Fruit fly (Drosophila melanogaster) whole organism, embryonic: ENCODE measurements around the gene CG6843.

Experiments used
- Awh ChIP-seq: fragments of 200-800 bp; sonication (Bioruptor generic); IDR thresholded peaks from 2 replicates; pipeline ENCODE4, ENCODE4 v1.3.6; 2022; ENCODE audit warnings: missing biosample characterization, missing genetic modification characterization
- B-H2 ChIP-seq: fragments of 200-800 bp; sonication (Bioruptor generic); optimal IDR thresholded peaks from 2 replicates; lab custom pipeline; 2018; ENCODE audit warnings: missing biosample characterization, mild to moderate bottlenecking, missing genetic modification characterization
- BtbVII ChIP-seq: fragments of 200-800 bp; sonication (Bioruptor generic); optimal IDR thresholded peaks from 3 replicates; lab custom pipeline; 2017; ENCODE audit warnings: missing biosample characterization, mild to moderate bottlenecking, missing genetic modification characterization
- CG10654 ChIP-seq: fragments of 200-800 bp; sonication (Bioruptor generic); optimal IDR thresholded peaks from 2 replicates; lab custom pipeline; 2016; ENCODE audit warnings: missing biosample characterization, missing genetic modification characterization
- CG12299 ChIP-seq: fragments of 200-800 bp; sonication (Bioruptor generic); optimal IDR thresholded peaks from 2 replicates; lab custom pipeline; 2018; ENCODE audit warnings: missing biosample characterization, mild to moderate bottlenecking, missing genetic modification characterization
- CG1233 ChIP-seq: fragments of 200-800 bp; sonication (Bioruptor generic); optimal IDR thresholded peaks from 4 replicates; lab custom pipeline; 2018; ENCODE audit warnings: missing biosample characterization, mild to moderate bottlenecking, missing genetic modification characterization
- CG17802 ChIP-seq: fragments of 200-800 bp; sonication (Bioruptor generic); optimal IDR thresholded peaks from 2 replicates; lab custom pipeline; 2018; ENCODE audit warnings: missing biosample characterization, mild to moderate bottlenecking, missing genetic modification characterization, moderate library complexity
- CG18476 ChIP-seq: fragments of 200-800 bp; sonication (Bioruptor generic); optimal IDR thresholded peaks from 2 replicates; lab custom pipeline; 2016; ENCODE audit warnings: missing biosample characterization, mild to moderate bottlenecking, missing genetic modification characterization
- CG2199 ChIP-seq: fragments of 200-800 bp; sonication (Bioruptor generic); IDR thresholded peaks from 3 replicates; pipeline ENCODE4 v1.3.6; 2022; ENCODE audit warnings: missing biosample characterization, missing genetic modification characterization
- CG31441 ChIP-seq: fragments of 200-800 bp; sonication (Bioruptor generic); IDR thresholded peaks from 2 replicates; pipeline ENCODE4 v1.3.6; 2022; ENCODE audit warnings: missing biosample characterization, missing genetic modification characterization
- CG32532 ChIP-seq: fragments of 200-800 bp; sonication (Bioruptor generic); IDR thresholded peaks from 2 replicates; pipeline ENCODE4 v1.3.6; 2022; ENCODE audit warnings: missing biosample characterization, missing genetic modification characterization
- CG32767 ChIP-seq: fragments of 200-800 bp; sonication (Bioruptor generic); IDR thresholded peaks from 2 replicates; pipeline ENCODE4 v1.3.6; 2022; ENCODE audit warnings: missing biosample characterization, missing genetic modification characterization
- CG4404 ChIP-seq: fragments of 200-800 bp; sonication (Bioruptor generic); IDR thresholded peaks from 2 replicates; pipeline ENCODE4 v1.3.6; 2022; ENCODE audit warnings: missing biosample characterization, missing genetic modification characterization
- CG7928 ChIP-seq: fragments of 200-800 bp; sonication (Bioruptor generic); optimal IDR thresholded peaks from 2 replicates; lab custom pipeline; 2017; ENCODE audit warnings: missing biosample characterization, mild to moderate bottlenecking, missing genetic modification characterization
- CG8924 ChIP-seq: fragments of 200-800 bp; optimal IDR thresholded peaks from 3 replicates; lab custom pipeline; 2019; ENCODE audit warnings: missing biosample characterization, mild to moderate bottlenecking, missing genetic modification characterization, moderate library complexity
- Camta ChIP-seq: fragments of 200-800 bp; sonication (Bioruptor generic); optimal IDR thresholded peaks from 2 replicates; lab custom pipeline; 2016; ENCODE audit warnings: missing biosample characterization, missing genetic modification characterization
- Drgx ChIP-seq: fragments of 200-800 bp; sonication (Bioruptor generic); IDR thresholded peaks from 2 replicates; pipeline ENCODE4 v1.3.6; 2022; ENCODE audit warnings: missing biosample characterization, missing genetic modification characterization
- E2f1 ChIP-seq: fragments of 200-800 bp; sonication (Bioruptor generic); IDR thresholded peaks from 2 replicates; pipeline ENCODE4 v1.3.6; 2022; ENCODE audit warnings: missing biosample characterization, missing genetic modification characterization
- H2.0 ChIP-seq: fragments of 200-800 bp; sonication (Bioruptor generic); IDR thresholded peaks from 2 replicates; pipeline ENCODE4 v1.3.6; 2022; ENCODE audit warnings: missing biosample characterization, missing genetic modification characterization
- HLH4C ChIP-seq: fragments of 200-800 bp; sonication (Bioruptor generic); IDR thresholded peaks from 3 replicates; pipeline ENCODE4 v1.3.6; 2022; ENCODE audit warnings: missing biosample characterization, missing genetic modification characterization; ENCODE audit not compliant: partially characterized antibody
- HmgZ ChIP-seq: fragments of 200-800 bp; sonication (Bioruptor generic); optimal IDR thresholded peaks from 2 replicates; lab custom pipeline; 2018; ENCODE audit warnings: missing biosample characterization, mild to moderate bottlenecking, missing genetic modification characterization
- Kr ChIP-seq: fragments of 200-800 bp; sonication (Bioruptor generic); optimal IDR thresholded peaks from 2 replicates; lab custom pipeline; 2017; ENCODE audit warnings: missing biosample characterization, mild to moderate bottlenecking, missing genetic modification characterization
- Lim3 ChIP-seq: fragments of 200-800 bp; sonication (Bioruptor generic); IDR thresholded peaks from 2 replicates; pipeline ENCODE4 v1.3.6; 2022; ENCODE audit warnings: missing biosample characterization, missing genetic modification characterization
- MESR4 ChIP-seq: fragments of 200-800 bp; sonication (Bioruptor generic); optimal IDR thresholded peaks from 2 replicates; lab custom pipeline; 2018; ENCODE audit warnings: missing biosample characterization, mild to moderate bottlenecking, missing genetic modification characterization, moderate library complexity
- Nf-YB ChIP-seq: fragments of 200-800 bp; sonication (Bioruptor generic); optimal IDR thresholded peaks from 3 replicates; lab custom pipeline; 2019; ENCODE audit warnings: missing biosample characterization, mild to moderate bottlenecking, missing genetic modification characterization, moderate library complexity
- Vsx1 ChIP-seq: fragments of 200-800 bp; sonication (Bioruptor generic); optimal IDR thresholded peaks from 2 replicates; lab custom pipeline; 2017; ENCODE audit warnings: missing biosample characterization, mild to moderate bottlenecking, missing genetic modification characterization, missing genetic modification reagents
- bcd ChIP-seq: fragments of 200-800 bp; sonication (Bioruptor generic); optimal IDR thresholded peaks from 2 replicates; lab custom pipeline; 2017; ENCODE audit warnings: missing biosample characterization, mild to moderate bottlenecking, missing genetic modification characterization
- cg ChIP-seq: fragments of 200-800 bp; sonication (Bioruptor generic); optimal IDR thresholded peaks from 3 replicates; lab custom pipeline; 2019; ENCODE audit warnings: missing biosample characterization, mild to moderate bottlenecking, missing genetic modification characterization, moderate library complexity
- chif ChIP-seq, 2 experiments: fragments of 200-800 bp; sonication (Bioruptor generic); optimal IDR thresholded peaks; 3 replicates each; lab custom pipeline; 2016; ENCODE audit warnings: missing biosample characterization in 2 of 2, missing genetic modification characterization in 2 of 2
- crol ChIP-seq: fragments of 200-800 bp; sonication (Bioruptor generic); IDR thresholded peaks from 2 replicates; pipeline ENCODE4 v1.3.6; 2022; ENCODE audit warnings: missing biosample characterization, missing genetic modification characterization
- da ChIP-seq: fragments of 200-800 bp; sonication (Bioruptor generic); optimal IDR thresholded peaks from 2 replicates; lab custom pipeline; 2016; ENCODE audit warnings: missing biosample characterization, missing genetic modification characterization
- danr ChIP-seq: fragments of 200-800 bp; sonication (Bioruptor generic); IDR thresholded peaks from 2 replicates; pipeline ENCODE4 v1.3.6; 2022; ENCODE audit warnings: missing biosample characterization, missing genetic modification characterization
- dati ChIP-seq: fragments of 200-800 bp; sonication (Bioruptor generic); IDR thresholded peaks from 2 replicates; pipeline ENCODE4 v1.3.6; 2022; ENCODE audit warnings: missing biosample characterization, missing genetic modification characterization
- emc ChIP-seq: fragments of 200-800 bp; sonication (Bioruptor generic); optimal IDR thresholded peaks from 2 replicates; lab custom pipeline; 2016; ENCODE audit warnings: missing biosample characterization, missing genetic modification characterization
- esg ChIP-seq: fragments of 200-800 bp; sonication (Bioruptor generic); conservative IDR thresholded peaks from 2 replicates; pipeline ENCODE4 v1.3.6; 2022; ENCODE audit warnings: missing biosample characterization, missing genetic modification characterization
- lab ChIP-seq: fragments of 200-800 bp; sonication (Bioruptor generic); optimal IDR thresholded peaks from 3 replicates; lab custom pipeline; 2017; ENCODE audit warnings: missing biosample characterization, missing genetic modification characterization, mild to moderate bottlenecking, moderate library complexity, missing genetic modification reagents
- mld ChIP-seq: fragments of 200-800 bp; sonication (Bioruptor generic); IDR thresholded peaks from 3 replicates; pipeline ENCODE4 v1.3.6; 2022; ENCODE audit warnings: missing biosample characterization, missing genetic modification characterization; ENCODE audit not compliant: partially characterized antibody
- nerfin-2 ChIP-seq: fragments of 200-800 bp; sonication (Bioruptor generic); IDR thresholded peaks from 2 replicates; pipeline ENCODE4 v1.3.6; 2022; ENCODE audit warnings: missing biosample characterization, missing genetic modification characterization; ENCODE audit not compliant: partially characterized antibody
- nom ChIP-seq: fragments of 200-800 bp; sonication (Bioruptor generic); optimal IDR thresholded peaks from 2 replicates; lab custom pipeline; 2017; ENCODE audit warnings: missing biosample characterization, missing genetic modification characterization, mild to moderate bottlenecking, moderate library complexity, missing genetic modification reagents
- oc ChIP-seq: fragments of 200-800 bp; sonication (Bioruptor generic); optimal IDR thresholded peaks from 2 replicates; lab custom pipeline; 2018; ENCODE audit warnings: missing biosample characterization, mild to moderate bottlenecking, missing genetic modification characterization, moderate library complexity
- pan ChIP-seq, 4 experiments: fragments of >200 bp in 3 of 4; fragments of 200-800 bp in 1 of 4; sonication (Bioruptor generic) in 1 of 4; optimal IDR thresholded peaks in 3 of 4; IDR thresholded peaks in 1 of 4; 2 replicates each; pipeline versions ENCODE4 v1.3.6 to Lab custom; 2017 to 2022; ENCODE audit warnings: missing biosample characterization in 2 of 4, missing genetic modification characterization in 2 of 4, mixed read lengths in 1 of 4
- phol ChIP-seq: fragments of 200-800 bp; sonication (Bioruptor generic); optimal IDR thresholded peaks from 3 replicates; lab custom pipeline; 2018; ENCODE audit warnings: missing biosample characterization, mild to moderate bottlenecking, missing genetic modification characterization, moderate library complexity
- pros ChIP-seq: fragments of 200-800 bp; sonication (Bioruptor generic); optimal IDR thresholded peaks from 3 replicates; lab custom pipeline; 2019; ENCODE audit warnings: missing biosample characterization, mild to moderate bottlenecking, missing genetic modification characterization, moderate library complexity
- scrt ChIP-seq: fragments of 200-800 bp; sonication (Bioruptor generic); optimal IDR thresholded peaks from 2 replicates; lab custom pipeline; 2018; ENCODE audit warnings: missing biosample characterization, mild to moderate bottlenecking, missing genetic modification characterization, moderate library complexity
- sd ChIP-seq: fragments of 200-800 bp; sonication (Bioruptor generic); optimal IDR thresholded peaks from 3 replicates; lab custom pipeline; 2018; ENCODE audit warnings: missing biosample characterization, mild to moderate bottlenecking, missing genetic modification characterization, moderate library complexity
- stwl ChIP-seq: fragments of 200-800 bp; sonication (Bioruptor generic); optimal IDR thresholded peaks from 3 replicates; lab custom pipeline; 2018; ENCODE audit warnings: missing biosample characterization, mild to moderate bottlenecking, missing genetic modification characterization, moderate library complexity
- z ChIP-seq: fragments of 200-800 bp; sonication (Bioruptor generic); IDR thresholded peaks from 3 replicates; pipeline ENCODE4 v1.3.6; 2022; ENCODE audit warnings: missing biosample characterization, missing genetic modification characterization
- zen ChIP-seq: fragments of 200-800 bp; sonication (Bioruptor generic); optimal IDR thresholded peaks from 3 replicates; lab custom pipeline; 2018; ENCODE audit warnings: missing biosample characterization, mild to moderate bottlenecking, missing genetic modification characterization, moderate library complexity
- zen2 ChIP-seq: fragments of 200-800 bp; sonication (Bioruptor generic); IDR thresholded peaks from 3 replicates; pipeline ENCODE4 v1.3.6; 2022; ENCODE audit warnings: missing biosample characterization, missing genetic modification characterization; ENCODE audit not compliant: partially characterized antibody

The CG6843 gene

DNA sequence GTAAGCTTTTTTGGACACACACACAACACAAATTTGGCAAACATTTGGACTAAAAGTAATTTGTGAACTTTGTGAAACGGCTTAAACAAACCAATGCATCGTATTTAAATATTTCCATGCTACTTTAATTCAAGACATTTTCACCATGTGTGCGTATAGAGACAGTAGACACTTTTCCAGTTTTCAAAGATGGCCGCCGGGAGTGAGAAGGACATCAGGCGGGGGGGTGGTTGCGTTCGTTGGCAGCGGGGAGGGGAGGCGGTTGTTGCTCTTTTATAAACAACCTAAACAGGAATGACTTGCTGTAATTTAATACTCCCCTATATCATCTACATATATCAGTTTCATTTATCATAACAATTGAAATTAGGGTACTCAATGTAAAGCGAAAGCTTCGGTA is 48.0 kb upstream of the CG6843 start:
- no peak for TF ChIP-seq esg
- TF ChIP-seq pros (GFP tag; lab: Kevin White, UChicago) = peak; percentile 7
- 0 out of 2 replicates have a peak, but pooled peaks have one; percentile 26 for TF ChIP-seq CG32767 (GFP tag; lab: Robert Waterston, UW)
- TF ChIP-seq danr = no peak
- TF ChIP-seq crol = peak; percentile 88; the same call in 1 of the 2 replicates
- TF ChIP-seq scrt (GFP tag; lab: Kevin White, UChicago) = peak; percentile 9
- TF ChIP-seq pan (optimal IDR thresholded peaks at IDR 0.05; lab: Kevin White, UChicago) = no peak
- no peak for TF ChIP-seq pan (GFP tag; optimal IDR thresholded peaks at IDR 0.05 in 1 of 2, IDR thresholded peaks at IDR 0.05 in 1 of 2)
- no peak for TF ChIP-seq CG12299
- 0 out of 3 replicates have a peak, but pooled peaks have one; percentile 24 for TF ChIP-seq CG2199 (GFP tag; lab: Robert Waterston, UW)
- peak; percentile 53 for TF ChIP-seq phol (tag; lab: Kevin White, UChicago)
- no peak for TF ChIP-seq lab (GFP tag; lab: Kevin White, UChicago)
- TF ChIP-seq, all 482 proteins: peak for 6

DNA sequence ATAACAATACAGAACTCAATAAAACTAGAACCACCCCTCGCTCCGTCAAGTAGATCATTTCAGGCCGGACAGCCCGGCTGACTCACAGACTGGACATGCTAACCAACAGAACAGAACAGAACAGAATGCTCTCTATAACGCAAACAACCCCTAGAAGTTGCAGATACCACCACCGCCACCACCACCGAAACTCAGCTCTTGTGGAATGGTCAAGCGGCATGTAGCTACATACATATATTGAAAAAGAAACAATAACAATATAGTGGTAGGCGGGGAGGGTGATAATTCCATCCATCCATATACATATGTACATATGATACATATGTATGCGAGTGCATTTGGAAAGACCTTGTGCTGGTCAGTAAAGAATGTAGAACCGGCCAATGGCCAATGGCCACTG is 47.0 kb upstream of the CG6843 start:
- TF ChIP-seq sd (tag; lab: Kevin White, UChicago) = no peak
- no peak for TF ChIP-seq CG32532 (GFP tag; lab: Robert Waterston, UW)
- TF ChIP-seq bcd = no peak
- TF ChIP-seq zen (tag; lab: Kevin White, UChicago) = no peak
- no peak for TF ChIP-seq Awh (GFP tag; lab: Robert Waterston, UW)
- no peak for TF ChIP-seq Camta
- TF ChIP-seq H2.0 (GFP tag; lab: Robert Waterston, UW) = no peak
- TF ChIP-seq dati (GFP tag; lab: Robert Waterston, UW) = no peak
- no peak for TF ChIP-seq zen2 (GFP tag; lab: Robert Waterston, UW)
- no peak for TF ChIP-seq emc (GFP tag; lab: Kevin White, UChicago)
- peak; percentile 37 for TF ChIP-seq cg
- no peak for TF ChIP-seq Vsx1 (GFP tag; lab: Kevin White, UChicago)
- no peak for TF ChIP-seq Lim3
- TF ChIP-seq CG1233 (GFP tag; lab: Kevin White, UChicago) = no peak
- no peak for TF ChIP-seq mld
- no peak for TF ChIP-seq oc (tag; lab: Kevin White, UChicago)
- no peak for TF ChIP-seq Kr (GFP tag; lab: Kevin White, UChicago)
- peak; percentile 49 for TF ChIP-seq CG18476 (GFP tag; lab: Kevin White, UChicago)
- TF ChIP-seq CG8924 (tag; lab: Kevin White, UChicago) = peak; percentile 53
- no peak for TF ChIP-seq MESR4 (GFP tag; lab: Kevin White, UChicago)
- no peak for TF ChIP-seq B-H2 (GFP tag; lab: Kevin White, UChicago)
- no peak for TF ChIP-seq nerfin-2 (GFP tag; lab: Robert Waterston, UW)
- TF ChIP-seq chif (GFP tag; optimal IDR thresholded peaks at IDR 0.05; lab: Kevin White, UChicago) = no peak
- no peak for TF ChIP-seq nom (GFP tag; lab: Kevin White, UChicago)
- no peak for TF ChIP-seq da
- no peak for TF ChIP-seq Drgx (GFP tag; lab: Robert Waterston, UW)
- TF ChIP-seq BtbVII (GFP tag; lab: Kevin White, UChicago) = no peak
- no peak for TF ChIP-seq CG31441 (GFP tag; lab: Robert Waterston, UW)
- TF ChIP-seq HmgZ (tag; lab: Kevin White, UChicago) = no peak
- TF ChIP-seq CG7928 (GFP tag; lab: Kevin White, UChicago) = no peak
- no peak for TF ChIP-seq z
- no peak for TF ChIP-seq E2f1
- TF ChIP-seq CG4404 (GFP tag; lab: Robert Waterston, UW) = no peak
- TF ChIP-seq Nf-YB (GFP tag; lab: Kevin White, UChicago) = peak; percentile 90
- no peak for TF ChIP-seq CG17802 (tag; lab: Kevin White, UChicago)
- TF ChIP-seq stwl = no peak
- TF ChIP-seq CG2199 (GFP tag; lab: Robert Waterston, UW) = 0 out of 3 replicates have a peak, but pooled peaks have one; percentile 86
- TF ChIP-seq HLH4C (GFP tag; lab: Robert Waterston, UW) = no peak
- TF ChIP-seq CG10654 = no peak
